Fruit fly (Drosophila melanogaster) whole organism, pupa: ENCODE results near the gene Hem.

Experiments
- CG10348 ChIP-seq: fragments of 200-800 bp; sonication (Bioruptor generic); IDR thresholded peaks from 2 replicates; pipeline ENCODE4 v1.3.6; 2022; ENCODE audit warnings: missing biosample characterization, missing genetic modification characterization
- CG12605 ChIP-seq: fragments of 200-800 bp; sonication (Bioruptor generic); IDR thresholded peaks from 2 replicates; pipeline ENCODE4 v1.3.6; 2022; ENCODE audit warnings: missing biosample characterization, missing genetic modification characterization
- CG13204 ChIP-seq: fragments of 200-800 bp; sonication (Bioruptor generic); optimal IDR thresholded peaks from 2 replicates; lab custom pipeline; 2018; ENCODE audit warnings: missing biosample characterization, mild to moderate bottlenecking, missing genetic modification characterization, moderate library complexity
- CG14655 ChIP-seq: fragments of 200-800 bp; sonication (Bioruptor generic); optimal IDR thresholded peaks from 3 replicates; lab custom pipeline; 2017; ENCODE audit warnings: mild to moderate bottlenecking, missing biosample characterization, missing genetic modification reagents, missing genetic modification characterization
- CG15710 ChIP-seq: fragments of 200-800 bp; sonication (Bioruptor generic); optimal IDR thresholded peaks from 2 replicates; lab custom pipeline; 2018; ENCODE audit warnings: missing biosample characterization, mild to moderate bottlenecking, missing genetic modification characterization, moderate library complexity
- CG17806 ChIP-seq: fragments of 200-800 bp; sonication (Bioruptor generic); optimal IDR thresholded peaks from 2 replicates; lab custom pipeline; 2018; ENCODE audit warnings: missing biosample characterization, mild to moderate bottlenecking, missing genetic modification characterization, moderate library complexity
- CG32121 ChIP-seq: fragments of 200-800 bp; sonication (Bioruptor generic); IDR thresholded peaks from 2 replicates; pipeline ENCODE4 v1.3.6; 2022; ENCODE audit warnings: missing biosample characterization, missing genetic modification characterization
- CG34367 ChIP-seq: fragments of 200-800 bp; sonication (Bioruptor generic); optimal IDR thresholded peaks from 2 replicates; lab custom pipeline; 2018; ENCODE audit warnings: missing biosample characterization, mild to moderate bottlenecking, missing genetic modification characterization
- CG4496 ChIP-seq: fragments of 200-800 bp; sonication (Bioruptor generic); IDR thresholded peaks from 3 replicates; pipeline ENCODE4 v1.3.6; 2022; ENCODE audit warnings: missing biosample characterization, missing genetic modification characterization
- CG8159 ChIP-seq: fragments of 200-800 bp; sonication (Bioruptor generic); optimal IDR thresholded peaks from 3 replicates; lab custom pipeline; 2018; ENCODE audit warnings: missing biosample characterization, mild to moderate bottlenecking, missing genetic modification characterization, moderate library complexity
- CG8301 ChIP-seq: fragments of 200-800 bp; sonication (Bioruptor generic); optimal IDR thresholded peaks from 2 replicates; lab custom pipeline; 2018; ENCODE audit warnings: missing biosample characterization, mild to moderate bottlenecking, missing genetic modification characterization
- CG9948 ChIP-seq: fragments of 200-800 bp; sonication (Bioruptor generic); optimal IDR thresholded peaks from 2 replicates; lab custom pipeline; 2018; ENCODE audit warnings: missing biosample characterization, mild to moderate bottlenecking, missing genetic modification characterization, moderate library complexity
- D1 ChIP-seq: fragments of 200-800 bp; sonication (Bioruptor generic); optimal IDR thresholded peaks from 2 replicates; lab custom pipeline; 2018; ENCODE audit warnings: missing biosample characterization, mild to moderate bottlenecking, missing genetic modification characterization, moderate library complexity
- EcR ChIP-seq: fragments of 200-800 bp; sonication (Bioruptor generic); optimal IDR thresholded peaks from 3 replicates; lab custom pipeline; 2019; ENCODE audit warnings: missing biosample characterization, missing genetic modification characterization, mild to moderate bottlenecking, moderate library complexity, missing genetic modification reagents
- Ets98B ChIP-seq: fragments of 200-800 bp; sonication (Bioruptor generic); IDR thresholded peaks from 2 replicates; pipeline ENCODE4 v1.3.6; 2022; ENCODE audit warnings: missing biosample characterization, missing genetic modification characterization
- Pif1A ChIP-seq: fragments of 200-800 bp; sonication (Bioruptor generic); optimal IDR thresholded peaks from 3 replicates; lab custom pipeline; 2016; ENCODE audit warnings: missing biosample characterization, missing genetic modification characterization
- Pif1B ChIP-seq: fragments of 200-800 bp; sonication (Bioruptor generic); optimal IDR thresholded peaks from 3 replicates; lab custom pipeline; 2016; ENCODE audit warnings: missing biosample characterization, missing genetic modification characterization
- Snoo ChIP-seq: fragments of 200-800 bp; sonication (Bioruptor generic); optimal IDR thresholded peaks from 3 replicates; lab custom pipeline; 2017; ENCODE audit warnings: missing biosample characterization, mild to moderate bottlenecking, missing genetic modification characterization, inconsistent platforms
- fd96Ca ChIP-seq: fragments of 200-800 bp; sonication (Bioruptor generic); IDR thresholded peaks from 3 replicates; pipeline ENCODE4 v1.3.6; 2022; ENCODE audit warnings: missing biosample characterization, missing genetic modification characterization
- gl ChIP-seq: fragments of 200-800 bp; sonication (Bioruptor generic); optimal IDR thresholded peaks from 2 replicates; lab custom pipeline; 2018; ENCODE audit warnings: missing biosample characterization, mild to moderate bottlenecking, missing genetic modification characterization
- rn ChIP-seq: fragments of 200-800 bp; sonication (Bioruptor generic); IDR thresholded peaks from 2 replicates; pipeline ENCODE4 v1.3.6; 2022; ENCODE audit warnings: missing biosample characterization, missing genetic modification characterization

The Hem gene

dm6 chr3L:22287994-22288766 is at the start of gene Hem, which contains the start of gene IleRS:
TSS of gene Hem (minus strand) at chr3L:22288195.
TSS of gene IleRS (plus strand) at chr3L:22288665.
- TF ChIP-seq CG34367 (tag; lab: Kevin White, UChicago) (peak; percentile 89), CG32121 (GFP tag; lab: Robert Waterston, UW) (peak; percentile 90), CG8301 (tag; lab: Kevin White, UChicago) (no peak), EcR (GFP tag; lab: Kevin White, UChicago) (no peak), CG8159 (peak; percentile 92), CG17806 (tag; lab: Kevin White, UChicago) (peak; percentile 91), Ets98B (GFP tag; lab: Robert Waterston, UW) (peak; percentile 89), CG4496 (GFP tag; lab: Robert Waterston, UW) (peak; percentile 94), CG12605 (GFP tag; lab: Robert Waterston, UW) (peak; percentile 88), CG10348 (GFP tag; lab: Robert Waterston, UW) (peak; percentile 17; the same call in 1 of the 2 replicates), CG13204 (GFP tag; lab: Kevin White, UChicago) (no peak), CG15710 (tag; lab: Kevin White, UChicago) (peak; percentile 89), D1 (tag; lab: Kevin White, UChicago) (no peak), fd96Ca (GFP tag; lab: Robert Waterston, UW) (peak; percentile 49; the same call in 2 of the 3 replicates), rn (peak; percentile 83; the same call in 1 of the 2 replicates), gl (peak; percentile 39), CG9948 (tag; lab: Kevin White, UChicago) (peak; percentile 91)
- TF ChIP-seq, all 21 proteins: peak for 13

- no peak for TF ChIP-seq CG14655 (GFP tag; lab: Kevin White, UChicago)
- no peak for TF ChIP-seq gl
- TF ChIP-seq Ets98B (GFP tag; lab: Robert Waterston, UW) = no peak
- TF ChIP-seq CG15710 (tag; lab: Kevin White, UChicago) = no peak
- no peak for TF ChIP-seq D1 (tag; lab: Kevin White, UChicago)
- no peak for TF ChIP-seq Pif1A (GFP tag; lab: Kevin White, UChicago)
- no peak for TF ChIP-seq EcR (GFP tag; lab: Kevin White, UChicago)
These were observed 41.5 kb upstream of the Hem start, which contains the start of gene CG32450 for dm6 chr3L:22329478-22329877. TSS of gene CG32450 (plus strand) at chr3L:22329778.

- no peak for TF ChIP-seq D1 (tag; lab: Kevin White, UChicago)
- TF ChIP-seq EcR (GFP tag; lab: Kevin White, UChicago) = no peak
- no peak for TF ChIP-seq CG9948 (tag; lab: Kevin White, UChicago)
- TF ChIP-seq Ets98B (GFP tag; lab: Robert Waterston, UW) = no peak
- TF ChIP-seq rn = no peak
- no peak for TF ChIP-seq CG13204 (GFP tag; lab: Kevin White, UChicago)
- no peak for TF ChIP-seq fd96Ca (GFP tag; lab: Robert Waterston, UW)
- no peak for TF ChIP-seq CG17806 (tag; lab: Kevin White, UChicago)
- TF ChIP-seq CG34367 (tag; lab: Kevin White, UChicago) = no peak
- no peak for TF ChIP-seq Pif1B
- TF ChIP-seq CG10348 (GFP tag; lab: Robert Waterston, UW) = no peak
- TF ChIP-seq CG32121 (GFP tag; lab: Robert Waterston, UW) = no peak
- no peak for TF ChIP-seq Snoo
- TF ChIP-seq CG8301 (tag; lab: Kevin White, UChicago) = no peak
- TF ChIP-seq CG12605 (GFP tag; lab: Robert Waterston, UW) = no peak
- TF ChIP-seq CG8159 = no peak
- TF ChIP-seq, all 21 proteins: peak for 0
These were observed 28.9 kb upstream of the Hem start for dm6 chr3L:22316913-22317312.

dm6 chr3L:22277186-22277585 is 10.8 kb downstream of the Hem start:
- TF ChIP-seq CG14655 (GFP tag; lab: Kevin White, UChicago) = no peak
- TF ChIP-seq CG15710 (tag; lab: Kevin White, UChicago) = no peak
- TF ChIP-seq Ets98B (GFP tag; lab: Robert Waterston, UW) = peak; percentile 52
- peak; percentile 62 for TF ChIP-seq CG32121 (GFP tag; lab: Robert Waterston, UW)
- TF ChIP-seq CG34367 (tag; lab: Kevin White, UChicago) = no peak
- TF ChIP-seq CG9948 (tag; lab: Kevin White, UChicago) = peak; percentile 59
- TF ChIP-seq gl = no peak
- TF ChIP-seq rn = 0 out of 2 replicates have a peak, but pooled peaks have one; percentile 48
- TF ChIP-seq Snoo = no peak
- no peak for TF ChIP-seq CG8301 (tag; lab: Kevin White, UChicago)
- TF ChIP-seq CG13204 (GFP tag; lab: Kevin White, UChicago) = no peak
- TF ChIP-seq EcR (GFP tag; lab: Kevin White, UChicago) = no peak
- no peak for TF ChIP-seq CG10348 (GFP tag; lab: Robert Waterston, UW)
- peak; percentile 75 for TF ChIP-seq fd96Ca (GFP tag; lab: Robert Waterston, UW)
- TF ChIP-seq CG17806 (tag; lab: Kevin White, UChicago) = no peak
- TF ChIP-seq Pif1A (GFP tag; lab: Kevin White, UChicago) = no peak
- TF ChIP-seq CG8159 = no peak
- peak; percentile 74 for TF ChIP-seq CG4496 (GFP tag; lab: Robert Waterston, UW)

dm6 chr3L:22276614-22277013 is 11.4 kb downstream of the Hem start:
- TF ChIP-seq CG34367 (tag; lab: Kevin White, UChicago) (no peak), CG15710 (tag; lab: Kevin White, UChicago) (no peak), EcR (GFP tag; lab: Kevin White, UChicago) (no peak), fd96Ca (GFP tag; lab: Robert Waterston, UW) (peak; percentile 77; the same call in 2 of the 3 replicates), D1 (tag; lab: Kevin White, UChicago) (no peak), CG32121 (GFP tag; lab: Robert Waterston, UW) (peak; percentile 49), CG8159 (no peak), CG13204 (GFP tag; lab: Kevin White, UChicago) (no peak), Pif1A (GFP tag; lab: Kevin White, UChicago) (no peak), CG8301 (tag; lab: Kevin White, UChicago) (peak; percentile 53), CG4496 (GFP tag; lab: Robert Waterston, UW) (peak; percentile 63; the same call in 2 of the 3 replicates), rn (no peak), CG14655 (GFP tag; lab: Kevin White, UChicago) (peak; percentile 35), Pif1B (no peak), Ets98B (GFP tag; lab: Robert Waterston, UW) (peak; percentile 31; the same call in 1 of the 2 replicates), CG10348 (GFP tag; lab: Robert Waterston, UW) (no peak), CG9948 (tag; lab: Kevin White, UChicago) (no peak), CG12605 (GFP tag; lab: Robert Waterston, UW) (peak; percentile 21; the same call in 1 of the 2 replicates), CG17806 (tag; lab: Kevin White, UChicago) (no peak), Snoo (no peak), gl (no peak)
- TF ChIP-seq, all 21 proteins: peak for 7
